Fruit fly (Drosophila melanogaster): Measurements from ENCODE around the gene CG5958.

Gene CG5958

dm6 chr2L:7434737-7435356, 1.5 kb upstream of the CG5958 start (continued):
- TF ChIP-seq tin (GFP tag; optimal IDR thresholded peaks at IDR 0.05), result peak; percentile 22
- no peak for TF ChIP-seq Hey (tag; optimal IDR thresholded peaks at IDR 0.05)
- peak; percentile 46; the same call in 1 of the 2 replicates for TF ChIP-seq Ptx1 (GFP tag; IDR thresholded peaks at IDR 0.05)
- no peak for TF ChIP-seq crc (GFP tag; optimal IDR thresholded peaks at IDR 0.05)
- peak; percentile 9 for TF ChIP-seq CG12219 (GFP tag; optimal IDR thresholded peaks at IDR 0.05)
- TF ChIP-seq CG1603 (tag; optimal IDR thresholded peaks at IDR 0.05), result no peak
- peak; percentile 27 for TF ChIP-seq CG30403 (GFP tag; optimal IDR thresholded peaks at IDR 0.05)
- no peak for TF ChIP-seq grn (GFP tag; optimal IDR thresholded peaks at IDR 0.05)
- TF ChIP-seq CG3838 (GFP tag; optimal IDR thresholded peaks at IDR 0.05), result no peak
- TF ChIP-seq fru (optimal IDR thresholded peaks at IDR 0.05), result no peak
- TF ChIP-seq so (GFP tag; IDR thresholded peaks at IDR 0.05), result no peak
- TF ChIP-seq Hsf (GFP tag; optimal IDR thresholded peaks at IDR 0.05), result no peak
- no peak for TF ChIP-seq ase (GFP tag; IDR thresholded peaks at IDR 0.05)
- TF ChIP-seq CG15479 (GFP tag; optimal IDR thresholded peaks at IDR 0.05), result no peak
- TF ChIP-seq Rx (GFP tag; IDR thresholded peaks at IDR 0.05), result no peak
- TF ChIP-seq sob (GFP tag; IDR thresholded peaks at IDR 0.05), result 0 out of 2 replicates have a peak, but pooled peaks have one; percentile 36
- no peak for TF ChIP-seq sc (optimal IDR thresholded peaks at IDR 0.05)
- no peak for TF ChIP-seq sc (GFP tag; optimal IDR thresholded peaks at IDR 0.05)
- TF ChIP-seq Awh (GFP tag; IDR thresholded peaks at IDR 0.05), result no peak
- TF ChIP-seq CoRest (tag; optimal IDR thresholded peaks at IDR 0.05), result peak; percentile 20
- TF ChIP-seq Hmx (GFP tag; optimal IDR thresholded peaks at IDR 0.05), result no peak
- TF ChIP-seq Hr3 (GFP tag; optimal IDR thresholded peaks at IDR 0.05), result no peak
- no peak for TF ChIP-seq CG10959 (GFP tag; IDR thresholded peaks at IDR 0.05)
- peak; percentile 78 for TF ChIP-seq vvl (GFP tag; IDR thresholded peaks at IDR 0.05)
- TF ChIP-seq CG4282 (GFP tag; optimal IDR thresholded peaks at IDR 0.05), result no peak
- no peak for TF ChIP-seq Nf-YB (GFP tag; optimal IDR thresholded peaks at IDR 0.05)
- TF ChIP-seq Fer2 (tag; optimal IDR thresholded peaks at IDR 0.05), result no peak
- no peak for TF ChIP-seq vfl (GFP tag; optimal IDR thresholded peaks at IDR 0.05)
- no peak for TF ChIP-seq CG3995 (GFP tag; optimal IDR thresholded peaks at IDR 0.05)
- no peak for TF ChIP-seq tio (GFP tag; optimal IDR thresholded peaks at IDR 0.05)
- peak; percentile 8 for TF ChIP-seq unpg (GFP tag; optimal IDR thresholded peaks at IDR 0.05)
- no peak for TF ChIP-seq HLH4C (GFP tag; IDR thresholded peaks at IDR 0.05; ENCODE audit: partially characterized antibody)
- TF ChIP-seq CG17385 (GFP tag; optimal IDR thresholded peaks at IDR 0.05), result peak; percentile 9
- TF ChIP-seq Nf-YC (tag; optimal IDR thresholded peaks at IDR 0.05), result no peak
- no peak for TF ChIP-seq HHEX (GFP tag; optimal IDR thresholded peaks at IDR 0.05)
- peak; percentile 29; the same call in 1 of the 2 replicates for TF ChIP-seq CG9215 (GFP tag; IDR thresholded peaks at IDR 0.05)
- no peak for TF ChIP-seq CG11093 (GFP tag; IDR thresholded peaks at IDR 0.05)
- TF ChIP-seq CG32772 (GFP tag; IDR thresholded peaks at IDR 0.05), result peak; percentile 40
- TF ChIP-seq CG3163 (GFP tag; optimal IDR thresholded peaks at IDR 0.05), result no peak
- TF ChIP-seq peb (GFP tag; IDR thresholded peaks at IDR 0.05), result no peak
- TF ChIP-seq sug (tag; optimal IDR thresholded peaks at IDR 0.05), result no peak
- no peak for TF ChIP-seq CG14710 (tag; optimal IDR thresholded peaks at IDR 0.05)
- TF ChIP-seq GATAe (GFP tag; conservative IDR thresholded peaks at IDR 0.05), result no peak
- peak; percentile 52; the same call in 2 of the 3 replicates for TF ChIP-seq Dbx (GFP tag; IDR thresholded peaks at IDR 0.05)
- TF ChIP-seq BEAF-32 (GFP tag; optimal IDR thresholded peaks at IDR 0.05), result no peak
- TF ChIP-seq CG18476 (GFP tag; optimal IDR thresholded peaks at IDR 0.05), result no peak
- no peak for TF ChIP-seq Lpt (GFP tag; optimal IDR thresholded peaks at IDR 0.05)
- TF ChIP-seq Dip2 (GFP tag; IDR thresholded peaks at IDR 0.05), result no peak
- TF ChIP-seq D19A (tag; optimal IDR thresholded peaks at IDR 0.05), result peak; percentile 19
- TF ChIP-seq CG15696 (tag; optimal IDR thresholded peaks at IDR 0.05), result no peak
- no peak for TF ChIP-seq ash1 (GFP tag; optimal IDR thresholded peaks at IDR 0.05)
- TF ChIP-seq pita (GFP tag; optimal IDR thresholded peaks at IDR 0.05), result no peak
